Fruit fly (Drosophila melanogaster): Measurements from ENCODE around the gene tant.

Gene tant

dm6 chr3L:6071454-6072189, 16.7 kb downstream of the tant start, which contains the start of gene CG6602 (continued):
- TF ChIP-seq psq (GFP tag; optimal IDR thresholded peaks at IDR 0.05) (no peak), ci (GFP tag; IDR thresholded peaks at IDR 0.05) (peak; percentile 94), ro (GFP tag; IDR thresholded peaks at IDR 0.05) (peak; percentile 23; the same call in 1 of the 2 replicates), pnt (GFP tag; optimal IDR thresholded peaks at IDR 0.05) (no peak), TFAM (GFP tag; optimal IDR thresholded peaks at IDR 0.05) (peak; percentile 14), CG34224 (GFP tag; IDR thresholded peaks at IDR 0.05; ENCODE audit: partially characterized antibody) (no peak), ftz-f1 (GFP tag; optimal IDR thresholded peaks at IDR 0.05) (no peak), CG10267 (tag; optimal IDR thresholded peaks at IDR 0.05) (peak; percentile 55), CG17385 (GFP tag; optimal IDR thresholded peaks at IDR 0.05) (peak; percentile 60), CG5953 (GFP tag; IDR thresholded peaks at IDR 0.05) (no peak), CG2129 (GFP tag; IDR thresholded peaks at IDR 0.05; ENCODE audit: partially characterized antibody) (no peak), E2f1 (GFP tag; IDR thresholded peaks at IDR 0.05) (peak; percentile 74), CG11085 (GFP tag; IDR thresholded peaks at IDR 0.05) (peak; percentile 87), Blimp-1 (GFP tag; optimal IDR thresholded peaks at IDR 0.05) (peak; percentile 59), nau (GFP tag; optimal IDR thresholded peaks at IDR 0.05) (no peak), CG3838 (GFP tag; optimal IDR thresholded peaks at IDR 0.05) (no peak), sd (tag; optimal IDR thresholded peaks at IDR 0.05) (no peak), row (GFP tag; IDR thresholded peaks at IDR 0.05) (0 out of 3 replicates have a peak, but pooled peaks have one; percentile 18), CG10321 (GFP tag; IDR thresholded peaks at IDR 0.05) (peak; percentile 25; the same call in 1 of the 2 replicates), twi (tag; optimal IDR thresholded peaks at IDR 0.05) (no peak), fd102C (GFP tag; optimal IDR thresholded peaks at IDR 0.05) (peak; percentile 10), stc (GFP tag; IDR thresholded peaks at IDR 0.05) (peak; percentile 72; the same call in 1 of the 2 replicates), CG12299 (tag; optimal IDR thresholded peaks at IDR 0.05) (no peak), Antp (GFP tag; optimal IDR thresholded peaks at IDR 0.05) (peak; percentile 10), Drgx (GFP tag; IDR thresholded peaks at IDR 0.05) (no peak), Gsc (GFP tag; IDR thresholded peaks at IDR 0.05) (no peak), Hey (tag; optimal IDR thresholded peaks at IDR 0.05) (no peak), CG18262 (tag; optimal IDR thresholded peaks at IDR 0.05) (peak; percentile 53), Sox102F (GFP tag; optimal IDR thresholded peaks at IDR 0.05) (peak; percentile 0), CG11560 (tag; IDR thresholded peaks at IDR 0.05) (no peak; the same call in 2 of the 3 replicates), CG11456 (GFP tag; IDR thresholded peaks at IDR 0.05) (peak; percentile 89), wek (GFP tag; optimal IDR thresholded peaks at IDR 0.05) (peak; percentile 6), CG10274 (GFP tag; optimal IDR thresholded peaks at IDR 0.05) (peak; percentile 67), CG31224 (GFP tag; IDR thresholded peaks at IDR 0.05) (peak; percentile 73), CG8765 (GFP tag; IDR thresholded peaks at IDR 0.05) (no peak), Mrtf (GFP tag; IDR thresholded peaks at IDR 0.05) (peak; percentile 72; the same call in 2 of the 3 replicates), HHEX (GFP tag; optimal IDR thresholded peaks at IDR 0.05) (peak; percentile 85), pb (GFP tag; optimal IDR thresholded peaks at IDR 0.05) (peak; percentile 30), Sry-δ (GFP tag; optimal IDR thresholded peaks at IDR 0.05) (peak; percentile 30), Gug (GFP tag; IDR thresholded peaks at IDR 0.05) (peak; percentile 46; the same call in 2 of the 4 replicates), CG3163 (GFP tag; optimal IDR thresholded peaks at IDR 0.05) (no peak), Chrac-16 (GFP tag; optimal IDR thresholded peaks at IDR 0.05) (no peak), jing (GFP tag; optimal IDR thresholded peaks at IDR 0.05) (peak; percentile 39), HLH3B (GFP tag; IDR thresholded peaks at IDR 0.05) (peak; percentile 79), gem (tag; optimal IDR thresholded peaks at IDR 0.05) (peak; percentile 49), Abd-B (GFP tag; optimal IDR thresholded peaks at IDR 0.05) (peak; percentile 18), aop (GFP tag; IDR thresholded peaks at IDR 0.05) (no peak), CG30431 (GFP tag; optimal IDR thresholded peaks at IDR 0.05) (peak; percentile 67), CG14014 (GFP tag; IDR thresholded peaks at IDR 0.05) (peak; percentile 67), dmrt11E (tag; optimal IDR thresholded peaks at IDR 0.05) (peak; percentile 39)

Data from whole organism, embryonic.